Worm (Caenorhabditis elegans) whole organism, mixed stage, embryonic: Measurements from ENCODE around the gene nhr-195.

Source experiments
- M03D4.4 ChIP-seq: sonication (generic microtip); optimal IDR thresholded peaks from 2 replicates; lab custom pipeline; 2017; ENCODE audit warnings: mild to moderate bottlenecking, missing genetic modification characterization, missing compliant biosample characterization
- bed-3 ChIP-seq: fragments of 200-800 bp; sonication (Bioruptor generic); optimal IDR thresholded peaks from 3 replicates; lab custom pipeline; 2018; ENCODE audit warnings: mild to moderate bottlenecking, missing genetic modification characterization, moderate library complexity, missing compliant biosample characterization
- blmp-1 ChIP-seq: fragments of 150-350 bp; optimal IDR thresholded peaks from 2 replicates; lab custom pipeline; 2014; ENCODE audit warnings: missing biosample characterization, missing genetic modification characterization
- ceh-39 ChIP-seq: fragments of 150-350 bp; optimal IDR thresholded peaks from 2 replicates; lab custom pipeline; 2014; ENCODE audit warnings: missing biosample characterization, missing genetic modification characterization
- ceh-43 ChIP-seq: fragments of 200-800 bp; sonication (Bioruptor generic); optimal IDR thresholded peaks from 2 replicates; lab custom pipeline; 2018; ENCODE audit warnings: mild to moderate bottlenecking, missing genetic modification characterization, moderate library complexity, missing compliant biosample characterization
- ces-1 ChIP-seq: fragments of 150-350 bp; optimal IDR thresholded peaks from 2 replicates; lab custom pipeline; 2014; ENCODE audit warnings: missing biosample characterization, missing genetic modification reagents, missing genetic modification characterization
- cnd-1 ChIP-seq: fragments of 200-800 bp; sonication (Bioruptor generic); optimal IDR thresholded peaks from 2 replicates; lab custom pipeline; 2018; ENCODE audit warnings: mild to moderate bottlenecking, missing genetic modification characterization, missing compliant biosample characterization
- drap-1 ChIP-seq: fragments of 200-800 bp; sonication (Bioruptor generic); optimal IDR thresholded peaks from 3 replicates; lab custom pipeline; 2018; ENCODE audit warnings: mild to moderate bottlenecking, missing genetic modification characterization, missing compliant biosample characterization
- elt-1 ChIP-seq: sonication (generic microtip); optimal IDR thresholded peaks from 2 replicates; lab custom pipeline; 2017; ENCODE audit warnings: missing genetic modification characterization, mild to moderate bottlenecking, missing compliant biosample characterization, antibody characterized with exemption, moderate library complexity, borderline replicate concordance; ENCODE audit not compliant: insufficient read depth
- elt-3 ChIP-seq: fragments of 150-350 bp; optimal IDR thresholded peaks from 2 replicates; lab custom pipeline; 2014; ENCODE audit warnings: missing biosample characterization, missing genetic modification characterization
- flh-1 ChIP-seq: fragments of 200-800 bp; sonication (Bioruptor generic); optimal IDR thresholded peaks from 2 replicates; lab custom pipeline; 2018; ENCODE audit warnings: mild to moderate bottlenecking, missing genetic modification characterization, moderate library complexity, missing compliant biosample characterization
- ham-2 ChIP-seq: fragments of 200-800 bp; sonication (Bioruptor generic); optimal IDR thresholded peaks from 2 replicates; lab custom pipeline; 2018; ENCODE audit warnings: mild to moderate bottlenecking, missing genetic modification characterization, missing compliant biosample characterization
- hlh-1 ChIP-seq: fragments of 150-350 bp; optimal IDR thresholded peaks from 2 replicates; lab custom pipeline; 2014; ENCODE audit warnings: missing biosample characterization, missing genetic modification reagents, missing genetic modification characterization
- lin-13 ChIP-seq: fragments of 150-350 bp; optimal IDR thresholded peaks from 2 replicates; lab custom pipeline; 2014; ENCODE audit warnings: missing biosample characterization, missing genetic modification characterization
- lin-32 ChIP-seq: fragments of 200-800 bp; sonication (Bioruptor generic); optimal IDR thresholded peaks from 2 replicates; lab custom pipeline; 2018; ENCODE audit warnings: mild to moderate bottlenecking, missing genetic modification characterization, missing compliant biosample characterization
- lsy-2 ChIP-seq: fragments of 150-350 bp; optimal IDR thresholded peaks from 2 replicates; lab custom pipeline; 2014; ENCODE audit warnings: missing biosample characterization, missing genetic modification characterization
- mab-5 ChIP-seq: fragments of 150-350 bp; optimal IDR thresholded peaks from 2 replicates; lab custom pipeline; 2014; ENCODE audit warnings: missing biosample characterization, missing genetic modification characterization
- mls-2 ChIP-seq: sonication (generic microtip); optimal IDR thresholded peaks from 2 replicates; lab custom pipeline; 2016; ENCODE audit warnings: mild to moderate bottlenecking, missing genetic modification characterization, moderate library complexity, missing compliant biosample characterization
- nhr-12 ChIP-seq: fragments of 150-350 bp; optimal IDR thresholded peaks from 2 replicates; lab custom pipeline; 2014; ENCODE audit warnings: missing biosample characterization, missing genetic modification characterization
- nhr-2 ChIP-seq: fragments of 150-350 bp; optimal IDR thresholded peaks from 2 replicates; lab custom pipeline; 2014; ENCODE audit warnings: missing biosample characterization, missing genetic modification characterization
- nhr-237 ChIP-seq: fragments of 150-350 bp; optimal IDR thresholded peaks from 2 replicates; lab custom pipeline; 2014; ENCODE audit warnings: missing biosample characterization, missing genetic modification characterization
- nhr-28 ChIP-seq: fragments of 150-350 bp; optimal IDR thresholded peaks from 2 replicates; lab custom pipeline; 2014; ENCODE audit warnings: missing biosample characterization, missing genetic modification characterization
- nhr-76 ChIP-seq: sonication (generic microtip); optimal IDR thresholded peaks from 2 replicates; lab custom pipeline; 2017; ENCODE audit warnings: missing biosample characterization, missing genetic modification characterization
- pha-4 ChIP-seq: fragments of 150-350 bp; optimal IDR thresholded peaks from 2 replicates; lab custom pipeline; 2018; ENCODE audit warnings: missing biosample characterization, missing genetic modification reagents, missing genetic modification characterization
- sem-2 ChIP-seq: fragments of 200-800 bp; sonication (Bioruptor generic); optimal IDR thresholded peaks from 2 replicates; lab custom pipeline; 2018; ENCODE audit warnings: mild to moderate bottlenecking, missing genetic modification characterization, missing compliant biosample characterization
- snpc-4 ChIP-seq: fragments of 150-350 bp; optimal IDR thresholded peaks from 2 replicates; lab custom pipeline; 2014; ENCODE audit warnings: missing biosample characterization, missing genetic modification characterization
- sptf-1 ChIP-seq: sonication (generic microtip); optimal IDR thresholded peaks from 2 replicates; lab custom pipeline; 2017; ENCODE audit warnings: mild to moderate bottlenecking, missing genetic modification characterization, moderate library complexity, missing compliant biosample characterization
- tbx-8 ChIP-seq: fragments of 200-800 bp; sonication (Bioruptor generic); optimal IDR thresholded peaks from 2 replicates; lab custom pipeline; 2018; ENCODE audit warnings: mild to moderate bottlenecking, missing genetic modification characterization, moderate library complexity, missing compliant biosample characterization
- unc-120 ChIP-seq: sonication (generic microtip); optimal IDR thresholded peaks from 2 replicates; lab custom pipeline; 2017; ENCODE audit warnings: missing genetic modification characterization, missing compliant biosample characterization; ENCODE audit not compliant: poor library complexity, severe bottlenecking
- unc-39 ChIP-seq: fragments of 150-350 bp; optimal IDR thresholded peaks from 2 replicates; lab custom pipeline; 2014; ENCODE audit warnings: missing biosample characterization, missing genetic modification characterization
- unc-62 ChIP-seq: fragments of 150-350 bp; optimal IDR thresholded peaks from 2 replicates; lab custom pipeline; 2014; ENCODE audit warnings: missing biosample characterization, missing genetic modification reagents, missing genetic modification characterization
- zip-8 ChIP-seq: fragments of 150-350 bp; optimal IDR thresholded peaks from 2 replicates; lab custom pipeline; 2014; ENCODE audit warnings: missing biosample characterization, missing genetic modification characterization
- ztf-11 ChIP-seq: fragments of 150-350 bp; optimal IDR thresholded peaks from 2 replicates; lab custom pipeline; 2014; ENCODE audit warnings: missing biosample characterization, missing genetic modification characterization

Gene nhr-195

ce11 chrV:8964055-8964758 lies 8.0 kb downstream of the nhr-195 start, which contains the start of gene nhr-44:
nhr-44 (minus strand) TSS chrV:8964105.
- TF ChIP-seq lin-13 (tag; lab: Kevin White, UChicago) (no peak), elt-1 (tag; lab: Kevin White, UChicago) (peak; percentile 18), sem-2 (GFP tag; lab: Kevin White, UChicago) (no peak), pha-4 (tag; lab: Kevin White, UChicago) (peak; percentile 50)
- TF ChIP-seq, all 35 proteins: peak for 2

- TF ChIP-seq nhr-76 (no peak), ces-1 (GFP tag; lab: Kevin White, UChicago) (peak; percentile 34), sem-2 (GFP tag; lab: Kevin White, UChicago) (no peak), zip-8 (no peak), unc-62 (no peak), sptf-1 (tag; lab: Kevin White, UChicago) (no peak), elt-1 (tag; lab: Kevin White, UChicago) (no peak), ham-2 (GFP tag; lab: Kevin White, UChicago) (peak; percentile 17)
- TF ChIP-seq, all 35 proteins: peak for 2
These were observed 15.6 kb downstream of the nhr-195 start, which contains the start of gene ttc-17 for ce11 chrV:8956387-8957095. ttc-17 (plus strand) TSS chrV:8957045.

DNA sequence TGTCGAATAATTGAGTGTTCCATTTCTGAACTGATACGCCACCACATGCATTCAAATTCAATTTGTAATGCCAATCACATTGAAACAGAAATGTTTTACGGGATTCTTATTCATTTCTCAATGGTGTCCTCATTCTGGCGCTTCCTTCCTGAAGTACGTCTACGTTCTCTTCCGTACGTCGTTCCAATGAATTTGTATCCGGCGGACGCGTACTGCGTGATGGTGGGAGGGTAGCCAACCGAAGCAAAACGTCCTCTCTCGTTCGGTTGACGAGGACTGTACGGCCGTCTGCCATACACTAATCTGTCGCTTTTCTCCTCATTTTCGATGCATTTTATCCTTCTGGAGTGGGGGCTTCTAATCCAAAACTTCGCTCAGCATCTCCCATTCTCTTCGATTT lies 22.3 kb downstream of the nhr-195 start:
- TF ChIP-seq blmp-1 (no peak), nhr-2 (tag; lab: Kevin White, UChicago) (no peak), ceh-43 (no peak), bed-3 (GFP tag; lab: Kevin White, UChicago) (no peak), elt-3 (no peak), tbx-8 (GFP tag; lab: Kevin White, UChicago) (no peak), snpc-4 (tag; lab: Kevin White, UChicago) (no peak)

ce11 chrV:8948996-8949395 lies 23.2 kb downstream of the nhr-195 start:
- no peak for TF ChIP-seq nhr-28
- TF ChIP-seq M03D4.4: no peak
- TF ChIP-seq ces-1 (GFP tag; lab: Kevin White, UChicago): no peak
- no peak for TF ChIP-seq ceh-43
- no peak for TF ChIP-seq mab-5 (tag; lab: Kevin White, UChicago)
- no peak for TF ChIP-seq lin-32 (GFP tag; lab: Kevin White, UChicago)
- no peak for TF ChIP-seq elt-1 (tag; lab: Kevin White, UChicago)
- TF ChIP-seq snpc-4 (tag; lab: Kevin White, UChicago): no peak
- no peak for TF ChIP-seq unc-39
- TF ChIP-seq drap-1 (GFP tag; lab: Kevin White, UChicago): no peak
- no peak for TF ChIP-seq cnd-1 (tag; lab: Kevin White, UChicago)
- TF ChIP-seq elt-3: no peak
- no peak for TF ChIP-seq nhr-2 (tag; lab: Kevin White, UChicago)
- TF ChIP-seq sem-2 (GFP tag; lab: Kevin White, UChicago): no peak
- TF ChIP-seq lsy-2 (tag; lab: Kevin White, UChicago): no peak
- no peak for TF ChIP-seq sptf-1 (tag; lab: Kevin White, UChicago)
- TF ChIP-seq zip-8: no peak
- TF ChIP-seq nhr-237 (tag; lab: Kevin White, UChicago): no peak

ce11 chrV:8948365-8948764 lies 23.8 kb downstream of the nhr-195 start:
- no peak for TF ChIP-seq mls-2 (tag; lab: Kevin White, UChicago)
- TF ChIP-seq lsy-2 (tag; lab: Kevin White, UChicago): no peak
- no peak for TF ChIP-seq elt-1 (tag; lab: Kevin White, UChicago)
- no peak for TF ChIP-seq unc-120 (tag; lab: Kevin White, UChicago)
- TF ChIP-seq hlh-1 (tag; lab: Kevin White, UChicago): no peak
- TF ChIP-seq ztf-11 (tag; lab: Kevin White, UChicago): no peak
- no peak for TF ChIP-seq nhr-12 (tag; lab: Kevin White, UChicago)
- no peak for TF ChIP-seq flh-1
- no peak for TF ChIP-seq drap-1 (GFP tag; lab: Kevin White, UChicago)
- no peak for TF ChIP-seq nhr-28
- TF ChIP-seq ces-1 (GFP tag; lab: Kevin White, UChicago): no peak
- no peak for TF ChIP-seq ceh-43
- TF ChIP-seq ceh-39: no peak
- TF ChIP-seq snpc-4 (tag; lab: Kevin White, UChicago): no peak
